Fruit fly (Drosophila melanogaster) whole organism, wandering third instar larva: ENCODE measurements around the gene CG15539.

Experiments used
- Abd-B ChIP-seq: fragments of >200 bp; optimal IDR thresholded peaks from 2 replicates; lab custom pipeline; 2017; ENCODE audit warnings: missing biosample characterization, missing genetic modification characterization
- CG32264 ChIP-seq: fragments of 200-800 bp; sonication (Bioruptor generic); optimal IDR thresholded peaks from 2 replicates; lab custom pipeline; 2016; ENCODE audit warnings: missing biosample characterization, missing genetic modification characterization
- CG9705 ChIP-seq: fragments of 200-800 bp; sonication (Bioruptor generic); optimal IDR thresholded peaks from 2 replicates; lab custom pipeline; 2018; ENCODE audit warnings: missing biosample characterization, mild to moderate bottlenecking, missing genetic modification characterization
- Dif ChIP-seq: fragments of 200-275, 200-300 bp; sonication (Bioruptor generic); optimal IDR thresholded peaks from 2 replicates; lab custom pipeline; 2018; ENCODE audit warnings: missing biosample characterization, missing genetic modification characterization; ENCODE audit not compliant: partially characterized antibody
- GATAd ChIP-seq: sonication (Bioruptor generic); optimal IDR thresholded peaks from 2 replicates; lab custom pipeline; 2016; ENCODE audit warnings: missing biosample characterization, missing genetic modification characterization
- HLH106 ChIP-seq: fragments of 200-800 bp; optimal IDR thresholded peaks from 3 replicates; lab custom pipeline; 2019; ENCODE audit warnings: missing biosample characterization, mild to moderate bottlenecking, missing genetic modification characterization, moderate library complexity
- Hnf4 ChIP-seq: fragments of 200-800 bp; sonication (Bioruptor generic); optimal IDR thresholded peaks from 2 replicates; lab custom pipeline; 2016; ENCODE audit warnings: missing biosample characterization, mild to moderate bottlenecking, missing genetic modification characterization
- Hr78 ChIP-seq: fragments of >200 bp; optimal IDR thresholded peaks from 2 replicates; lab custom pipeline; 2017; ENCODE audit warnings: missing biosample characterization, missing genetic modification characterization
- Hr83 ChIP-seq: fragments of 200-300 bp; sonication (Bioruptor generic); optimal IDR thresholded peaks from 2 replicates; lab custom pipeline; 2016; ENCODE audit warnings: missing biosample characterization, mild to moderate bottlenecking, missing genetic modification characterization, moderate library complexity; ENCODE audit not compliant: poor library complexity, severe bottlenecking
- Jra ChIP-seq: sonication (Bioruptor generic); optimal IDR thresholded peaks from 2 replicates; lab custom pipeline; 2016; ENCODE audit warnings: missing biosample characterization, missing genetic modification characterization
- Mio ChIP-seq: sonication (Bioruptor generic); optimal IDR thresholded peaks from 2 replicates; lab custom pipeline; 2016; ENCODE audit warnings: missing biosample characterization, missing genetic modification characterization
- Myc ChIP-seq: fragments of >200 bp; optimal IDR thresholded peaks from 2 replicates; lab custom pipeline; 2017
- N ChIP-seq: fragments of >200 bp; optimal IDR thresholded peaks from 2 replicates; lab custom pipeline; 2018; ENCODE audit warnings: missing biosample characterization, missing external identifiers, missing genetic modification characterization
- OdsH ChIP-seq: fragments of 200-800 bp; sonication (Bioruptor generic); optimal IDR thresholded peaks from 2 replicates; lab custom pipeline; 2016; ENCODE audit warnings: missing biosample characterization, mild to moderate bottlenecking, missing genetic modification characterization
- Rel ChIP-seq, 2 experiments: fragments of 200-800 bp; sonication (Bioruptor generic) in 1 of 2; optimal IDR thresholded peaks; 2 replicates in 1 of 2; 3 replicates in 1 of 2; lab custom pipeline; 2016 to 2019; ENCODE audit warnings: mild to moderate bottlenecking in 2 of 2, missing biosample characterization in 2 of 2, missing genetic modification characterization in 2 of 2, moderate library complexity in 1 of 2
- Vsx2 ChIP-seq: fragments of 200-300, 225-300 bp; sonication (Bioruptor generic); optimal IDR thresholded peaks from 2 replicates; lab custom pipeline; 2018; ENCODE audit warnings: missing biosample characterization, missing genetic modification characterization; ENCODE audit not compliant: partially characterized antibody
- br ChIP-seq: fragments of 200-800 bp; sonication (Bioruptor generic); optimal IDR thresholded peaks from 2 replicates; lab custom pipeline; 2016; ENCODE audit warnings: missing biosample characterization, missing genetic modification characterization
- dl ChIP-seq, 2 experiments: fragments of 175-275, 200-275 bp in 1 of 2; fragments of 200-275 bp in 1 of 2; sonication (Bioruptor generic); optimal IDR thresholded peaks; lab custom pipeline; 2018; ENCODE audit warnings: mild to moderate bottlenecking in 2 of 2, missing biosample characterization in 2 of 2, missing genetic modification characterization in 2 of 2, moderate library complexity in 2 of 2; ENCODE audit not compliant: partially characterized antibody in 2 of 2, insufficient read depth in 1 of 2
- dmrt93B ChIP-seq: fragments of 200-800 bp; sonication (Bioruptor generic); optimal IDR thresholded peaks from 2 replicates; lab custom pipeline; 2018; ENCODE audit warnings: missing biosample characterization, mild to moderate bottlenecking, missing genetic modification characterization
- dsf ChIP-seq: sonication (Bioruptor generic); optimal IDR thresholded peaks from 2 replicates; lab custom pipeline; 2016; ENCODE audit warnings: missing biosample characterization, missing genetic modification characterization, borderline replicate concordance
- foxo ChIP-seq, 2 experiments: fragments of 200-800 bp; sonication (Bioruptor generic); optimal IDR thresholded peaks; 2 replicates in 1 of 2; 3 replicates in 1 of 2; lab custom pipeline; 2016 to 2017; ENCODE audit warnings: missing biosample characterization in 2 of 2, missing genetic modification characterization in 2 of 2
- fru ChIP-seq: fragments of 200-800 bp; sonication (Bioruptor generic); optimal IDR thresholded peaks from 3 replicates; lab custom pipeline; 2016; ENCODE audit warnings: missing biosample characterization, mild to moderate bottlenecking, missing genetic modification characterization
- h ChIP-seq: fragments of 200-800 bp; sonication (Bioruptor generic); optimal IDR thresholded peaks from 3 replicates; lab custom pipeline; 2016; ENCODE audit warnings: missing biosample characterization, mild to moderate bottlenecking, missing genetic modification characterization
- jim ChIP-seq: fragments of 175-275, 200-325 bp; sonication (Bioruptor generic); optimal IDR thresholded peaks from 2 replicates; lab custom pipeline; 2016; ENCODE audit warnings: missing biosample characterization, mild to moderate bottlenecking, missing genetic modification characterization
- lola ChIP-seq: fragments of >200 bp; optimal IDR thresholded peaks from 2 replicates; lab custom pipeline; 2017; ENCODE audit warnings: missing biosample characterization, missing genetic modification characterization
- pan ChIP-seq: fragments of >200 bp; optimal IDR thresholded peaks from 2 replicates; lab custom pipeline; 2017
- psq ChIP-seq: fragments of 200-800 bp; sonication (Bioruptor generic); optimal IDR thresholded peaks from 3 replicates; lab custom pipeline; 2017; ENCODE audit warnings: missing biosample characterization, mild to moderate bottlenecking, missing genetic modification characterization, moderate library complexity
- rgr ChIP-seq: fragments of 200-800 bp; sonication (Bioruptor generic); optimal IDR thresholded peaks from 3 replicates; lab custom pipeline; 2016; ENCODE audit warnings: missing biosample characterization, mild to moderate bottlenecking, missing genetic modification characterization
- sage ChIP-seq: fragments of 200-800 bp; sonication (Bioruptor generic); optimal IDR thresholded peaks from 2 replicates; lab custom pipeline; 2016; ENCODE audit warnings: missing biosample characterization, mild to moderate bottlenecking, missing genetic modification characterization
- sv ChIP-seq: fragments of 200-800 bp; sonication (Bioruptor generic); optimal IDR thresholded peaks from 3 replicates; lab custom pipeline; 2016; ENCODE audit warnings: missing biosample characterization, missing genetic modification characterization
- tai ChIP-seq: sonication (Bioruptor generic); optimal IDR thresholded peaks from 2 replicates; lab custom pipeline; 2016; ENCODE audit warnings: missing biosample characterization, missing genetic modification characterization
- usp ChIP-seq: fragments of >200 bp; optimal IDR thresholded peaks from 2 replicates; lab custom pipeline; 2017; ENCODE audit warnings: missing biosample characterization, missing genetic modification characterization
- woc ChIP-seq: sonication (Bioruptor generic); optimal IDR thresholded peaks from 2 replicates; lab custom pipeline; 2016; ENCODE audit warnings: missing biosample characterization, mild to moderate bottlenecking, missing genetic modification characterization

CG15539 gene

dm6 chr3R:30470690-30471089, 35.1 kb upstream of the CG15539 start:
- TF ChIP-seq OdsH (GFP tag; lab: Kevin White, UChicago), result no peak
- no peak for TF ChIP-seq Myc (lab: Kevin White, UChicago)
- TF ChIP-seq usp (GFP tag; lab: Kevin White, UChicago), result no peak
- TF ChIP-seq psq (GFP tag; lab: Kevin White, UChicago), result no peak
- no peak for TF ChIP-seq woc (GFP tag; lab: Kevin White, UChicago)
- TF ChIP-seq sv (GFP tag; lab: Kevin White, UChicago), result no peak
- TF ChIP-seq Mio (GFP tag; lab: Kevin White, UChicago), result no peak
- no peak for TF ChIP-seq N (GFP tag; lab: Kevin White, UChicago)
- no peak for TF ChIP-seq Dif
- no peak for TF ChIP-seq dl (GFP tag; optimal IDR thresholded peaks at IDR 0.05; lab: Kevin White, UChicago; ENCODE audit: insufficient read depth in 1 of 2, partially characterized antibody in 2 of 2)
- no peak for TF ChIP-seq Jra (GFP tag; lab: Kevin White, UChicago)
- TF ChIP-seq Rel (GFP tag; optimal IDR thresholded peaks at IDR 0.05; lab: Kevin White, UChicago), result no peak
- TF ChIP-seq Rel (tag; optimal IDR thresholded peaks at IDR 0.05; lab: Kevin White, UChicago), result no peak
- no peak for TF ChIP-seq Hr78 (GFP tag; lab: Kevin White, UChicago)

- TF ChIP-seq Dif (no peak), Rel (GFP tag; optimal IDR thresholded peaks at IDR 0.05; lab: Kevin White, UChicago) (no peak), Rel (tag; optimal IDR thresholded peaks at IDR 0.05; lab: Kevin White, UChicago) (no peak), rgr (GFP tag; lab: Kevin White, UChicago) (no peak), dmrt93B (GFP tag; lab: Kevin White, UChicago) (no peak), GATAd (GFP tag; lab: Kevin White, UChicago) (no peak), pan (no peak), Hr83 (GFP tag; lab: Kevin White, UChicago) (no peak), Hnf4 (GFP tag; lab: Kevin White, UChicago) (no peak), psq (GFP tag; lab: Kevin White, UChicago) (no peak), HLH106 (tag; lab: Kevin White, UChicago) (no peak), Jra (GFP tag; lab: Kevin White, UChicago) (no peak), usp (GFP tag; lab: Kevin White, UChicago) (no peak), Vsx2 (GFP tag; lab: Kevin White, UChicago) (no peak), tai (GFP tag; lab: Kevin White, UChicago) (no peak), Myc (lab: Kevin White, UChicago) (no peak), br (GFP tag; lab: Kevin White, UChicago) (no peak)
Measured at dm6 chr3R:30472331-30472730, 33.5 kb upstream of the CG15539 start.

- TF ChIP-seq Mio (GFP tag; lab: Kevin White, UChicago) (no peak), lola (no peak), pan (no peak), dsf (GFP tag; lab: Kevin White, UChicago) (no peak), sv (GFP tag; lab: Kevin White, UChicago) (no peak), dmrt93B (GFP tag; lab: Kevin White, UChicago) (no peak), br (GFP tag; lab: Kevin White, UChicago) (no peak), h (GFP tag; lab: Kevin White, UChicago) (no peak), sage (no peak), jim (GFP tag; lab: Kevin White, UChicago) (no peak)
Measured at dm6 chr3R:30474667-30475213, 31.0 kb upstream of the CG15539 start.

dm6 chr3R:30475910-30476309, 29.9 kb upstream of the CG15539 start:
- TF ChIP-seq OdsH (GFP tag; lab: Kevin White, UChicago), result no peak
- TF ChIP-seq Abd-B, result no peak
- TF ChIP-seq Vsx2 (GFP tag; lab: Kevin White, UChicago), result no peak
- no peak for TF ChIP-seq tai (GFP tag; lab: Kevin White, UChicago)
- no peak for TF ChIP-seq woc (GFP tag; lab: Kevin White, UChicago)
- no peak for TF ChIP-seq CG32264 (GFP tag; lab: Kevin White, UChicago)
- TF ChIP-seq jim (GFP tag; lab: Kevin White, UChicago), result no peak
- no peak for TF ChIP-seq lola
- no peak for TF ChIP-seq dmrt93B (GFP tag; lab: Kevin White, UChicago)
- no peak for TF ChIP-seq h (GFP tag; lab: Kevin White, UChicago)
- TF ChIP-seq Dif, result no peak

- TF ChIP-seq woc (GFP tag; lab: Kevin White, UChicago), result no peak
- TF ChIP-seq usp (GFP tag; lab: Kevin White, UChicago), result no peak
- no peak for TF ChIP-seq sage
- TF ChIP-seq psq (GFP tag; lab: Kevin White, UChicago), result no peak
- TF ChIP-seq pan, result no peak
- TF ChIP-seq br (GFP tag; lab: Kevin White, UChicago), result no peak
- no peak for TF ChIP-seq Dif
- TF ChIP-seq CG9705 (GFP tag; lab: Kevin White, UChicago), result no peak
- no peak for TF ChIP-seq fru (GFP tag; lab: Kevin White, UChicago)
- no peak for TF ChIP-seq jim (GFP tag; lab: Kevin White, UChicago)
- TF ChIP-seq Abd-B, result no peak
- no peak for TF ChIP-seq N (GFP tag; lab: Kevin White, UChicago)
- no peak for TF ChIP-seq foxo (GFP tag; optimal IDR thresholded peaks at IDR 0.05; lab: Kevin White, UChicago)
- no peak for TF ChIP-seq tai (GFP tag; lab: Kevin White, UChicago)
Measured at dm6 chr3R:30476367-30476766, 29.4 kb upstream of the CG15539 start, which contains the start of gene spdo. TSS of gene spdo (plus strand) at chr3R:30476684.
